Fruit fly (Drosophila melanogaster) whole organism, pupa: ENCODE results near the gene CG32756.
A peak's percentile ranks its signal among the peaks of the same experiment; 100 is the strongest.

ENCODE experiments used
- CG10348 ChIP-seq: fragments of 200-800 bp; sonication (Bioruptor generic); IDR thresholded peaks from 2 replicates; pipeline ENCODE4 v1.3.6; 2022; ENCODE audit warnings: missing biosample characterization, missing genetic modification characterization
- CG12605 ChIP-seq: fragments of 200-800 bp; sonication (Bioruptor generic); IDR thresholded peaks from 2 replicates; pipeline ENCODE4 v1.3.6; 2022; ENCODE audit warnings: missing biosample characterization, missing genetic modification characterization
- CG13204 ChIP-seq: fragments of 200-800 bp; sonication (Bioruptor generic); optimal IDR thresholded peaks from 2 replicates; lab custom pipeline; 2018; ENCODE audit warnings: missing biosample characterization, mild to moderate bottlenecking, missing genetic modification characterization, moderate library complexity
- CG14655 ChIP-seq: fragments of 200-800 bp; sonication (Bioruptor generic); optimal IDR thresholded peaks from 3 replicates; lab custom pipeline; 2017; ENCODE audit warnings: mild to moderate bottlenecking, missing biosample characterization, missing genetic modification reagents, missing genetic modification characterization
- CG15710 ChIP-seq: fragments of 200-800 bp; sonication (Bioruptor generic); optimal IDR thresholded peaks from 2 replicates; lab custom pipeline; 2018; ENCODE audit warnings: missing biosample characterization, mild to moderate bottlenecking, missing genetic modification characterization, moderate library complexity
- CG17806 ChIP-seq: fragments of 200-800 bp; sonication (Bioruptor generic); optimal IDR thresholded peaks from 2 replicates; lab custom pipeline; 2018; ENCODE audit warnings: missing biosample characterization, mild to moderate bottlenecking, missing genetic modification characterization, moderate library complexity
- CG32121 ChIP-seq: fragments of 200-800 bp; sonication (Bioruptor generic); IDR thresholded peaks from 2 replicates; pipeline ENCODE4 v1.3.6; 2022; ENCODE audit warnings: missing biosample characterization, missing genetic modification characterization
- CG34367 ChIP-seq: fragments of 200-800 bp; sonication (Bioruptor generic); optimal IDR thresholded peaks from 2 replicates; lab custom pipeline; 2018; ENCODE audit warnings: missing biosample characterization, mild to moderate bottlenecking, missing genetic modification characterization
- CG4496 ChIP-seq: fragments of 200-800 bp; sonication (Bioruptor generic); IDR thresholded peaks from 3 replicates; pipeline ENCODE4 v1.3.6; 2022; ENCODE audit warnings: missing biosample characterization, missing genetic modification characterization
- CG8159 ChIP-seq: fragments of 200-800 bp; sonication (Bioruptor generic); optimal IDR thresholded peaks from 3 replicates; lab custom pipeline; 2018; ENCODE audit warnings: missing biosample characterization, mild to moderate bottlenecking, missing genetic modification characterization, moderate library complexity
- CG8301 ChIP-seq: fragments of 200-800 bp; sonication (Bioruptor generic); optimal IDR thresholded peaks from 2 replicates; lab custom pipeline; 2018; ENCODE audit warnings: missing biosample characterization, mild to moderate bottlenecking, missing genetic modification characterization
- CG9948 ChIP-seq: fragments of 200-800 bp; sonication (Bioruptor generic); optimal IDR thresholded peaks from 2 replicates; lab custom pipeline; 2018; ENCODE audit warnings: missing biosample characterization, mild to moderate bottlenecking, missing genetic modification characterization, moderate library complexity
- D1 ChIP-seq: fragments of 200-800 bp; sonication (Bioruptor generic); optimal IDR thresholded peaks from 2 replicates; lab custom pipeline; 2018; ENCODE audit warnings: missing biosample characterization, mild to moderate bottlenecking, missing genetic modification characterization, moderate library complexity
- EcR ChIP-seq: fragments of 200-800 bp; sonication (Bioruptor generic); optimal IDR thresholded peaks from 3 replicates; lab custom pipeline; 2019; ENCODE audit warnings: missing biosample characterization, missing genetic modification characterization, mild to moderate bottlenecking, moderate library complexity, missing genetic modification reagents
- Ets98B ChIP-seq: fragments of 200-800 bp; sonication (Bioruptor generic); IDR thresholded peaks from 2 replicates; pipeline ENCODE4 v1.3.6; 2022; ENCODE audit warnings: missing biosample characterization, missing genetic modification characterization
- Pif1A ChIP-seq: fragments of 200-800 bp; sonication (Bioruptor generic); optimal IDR thresholded peaks from 3 replicates; lab custom pipeline; 2016; ENCODE audit warnings: missing biosample characterization, missing genetic modification characterization
- Pif1B ChIP-seq: fragments of 200-800 bp; sonication (Bioruptor generic); optimal IDR thresholded peaks from 3 replicates; lab custom pipeline; 2016; ENCODE audit warnings: missing biosample characterization, missing genetic modification characterization
- Snoo ChIP-seq: fragments of 200-800 bp; sonication (Bioruptor generic); optimal IDR thresholded peaks from 3 replicates; lab custom pipeline; 2017; ENCODE audit warnings: missing biosample characterization, mild to moderate bottlenecking, missing genetic modification characterization, inconsistent platforms
- fd96Ca ChIP-seq: fragments of 200-800 bp; sonication (Bioruptor generic); IDR thresholded peaks from 3 replicates; pipeline ENCODE4 v1.3.6; 2022; ENCODE audit warnings: missing biosample characterization, missing genetic modification characterization
- gl ChIP-seq: fragments of 200-800 bp; sonication (Bioruptor generic); optimal IDR thresholded peaks from 2 replicates; lab custom pipeline; 2018; ENCODE audit warnings: missing biosample characterization, mild to moderate bottlenecking, missing genetic modification characterization
- rn ChIP-seq: fragments of 200-800 bp; sonication (Bioruptor generic); IDR thresholded peaks from 2 replicates; pipeline ENCODE4 v1.3.6; 2022; ENCODE audit warnings: missing biosample characterization, missing genetic modification characterization

CG32756 gene

DNA sequence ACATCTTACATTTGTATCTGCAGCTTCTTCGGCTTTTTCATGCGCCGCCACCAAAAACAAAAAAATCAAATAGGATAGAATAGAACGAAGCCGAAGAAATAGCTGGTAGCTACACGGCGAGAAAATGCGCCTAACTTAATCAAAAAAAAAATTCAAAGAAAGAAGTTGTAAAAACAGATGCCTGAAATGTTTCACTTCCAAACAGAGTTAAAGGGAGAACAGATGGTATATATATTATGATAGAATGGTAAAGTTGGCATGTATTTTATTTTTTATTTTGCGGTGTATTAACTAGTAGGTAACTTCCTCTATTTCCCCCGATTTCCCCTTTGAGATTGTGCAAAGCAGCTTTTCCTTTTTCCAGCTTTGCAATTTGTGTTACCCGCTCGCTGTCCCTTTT, 21.1 kb upstream of the CG32756 start:
- no peak for TF ChIP-seq CG15710 (tag; lab: Kevin White, UChicago)
- TF ChIP-seq EcR = no peak
- TF ChIP-seq Pif1B = peak; percentile 64
- 0 out of 2 replicates have a peak, but pooled peaks have one; percentile 33 for TF ChIP-seq rn (GFP tag; lab: Robert Waterston, UW)
- no peak for TF ChIP-seq CG13204 (GFP tag; lab: Kevin White, UChicago)
- TF ChIP-seq CG4496 (GFP tag; lab: Robert Waterston, UW) = peak; percentile 82
- peak; percentile 31 for TF ChIP-seq D1 (tag; lab: Kevin White, UChicago)
- TF ChIP-seq CG14655 = peak; percentile 91
- peak; percentile 37 for TF ChIP-seq CG34367 (tag; lab: Kevin White, UChicago)
- peak; percentile 26 for TF ChIP-seq CG8159 (tag; lab: Kevin White, UChicago)
- peak; percentile 65 for TF ChIP-seq Ets98B (GFP tag; lab: Robert Waterston, UW)
- TF ChIP-seq CG10348 (GFP tag; lab: Robert Waterston, UW) = no peak
- no peak for TF ChIP-seq Snoo
- TF ChIP-seq CG17806 (tag; lab: Kevin White, UChicago) = peak; percentile 42
- peak; percentile 84 for TF ChIP-seq CG8301 (tag; lab: Kevin White, UChicago)
- TF ChIP-seq CG32121 (GFP tag; lab: Robert Waterston, UW) = 0 out of 2 replicates have a peak, but pooled peaks have one; percentile 14
- peak; percentile 54 for TF ChIP-seq Pif1A
- TF ChIP-seq CG9948 (tag; lab: Kevin White, UChicago) = peak; percentile 59
- TF ChIP-seq gl (tag; lab: Kevin White, UChicago) = no peak
- TF ChIP-seq CG12605 (GFP tag; lab: Robert Waterston, UW) = peak; percentile 67
- TF ChIP-seq fd96Ca (GFP tag; lab: Robert Waterston, UW) = peak; percentile 59; the same call in 2 of the 3 replicates

DNA sequence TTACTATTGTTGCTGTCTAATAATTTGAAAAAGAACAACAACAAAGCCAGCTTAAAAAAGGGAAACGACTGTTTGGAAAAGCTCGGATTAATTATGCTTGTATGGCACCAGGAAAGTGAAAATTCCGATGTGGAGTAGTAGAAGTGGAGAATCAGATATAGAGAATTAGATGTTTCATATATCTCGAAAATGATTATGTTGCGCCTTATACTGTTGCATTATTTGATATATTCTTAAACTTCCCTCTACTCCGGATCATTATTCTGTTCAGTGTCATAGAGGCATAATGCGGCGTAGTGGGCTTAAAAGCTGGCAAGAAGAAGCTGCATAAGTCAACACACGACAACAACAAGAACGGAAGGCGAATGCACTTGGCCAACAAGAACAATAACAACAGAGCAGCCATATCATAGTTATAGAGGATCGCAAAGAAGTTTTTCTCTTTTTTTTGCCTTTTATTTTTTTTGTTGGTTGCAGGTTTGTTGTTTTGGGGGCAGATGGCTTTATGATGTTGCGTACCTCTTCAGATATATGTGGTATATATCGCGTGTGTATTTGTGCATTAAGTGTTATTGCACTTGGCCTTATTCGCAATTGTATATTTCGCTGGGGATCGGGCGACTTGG, 19.6 kb upstream of the CG32756 start:
- no peak for TF ChIP-seq CG10348 (GFP tag; lab: Robert Waterston, UW)
- TF ChIP-seq CG15710 (tag; lab: Kevin White, UChicago) = peak; percentile 84
- peak; percentile 64 for TF ChIP-seq gl (tag; lab: Kevin White, UChicago)
- TF ChIP-seq Ets98B (GFP tag; lab: Robert Waterston, UW) = peak; percentile 87
- peak; percentile 91 for TF ChIP-seq CG12605 (GFP tag; lab: Robert Waterston, UW)
- TF ChIP-seq fd96Ca (GFP tag; lab: Robert Waterston, UW) = peak; percentile 84
- TF ChIP-seq Pif1A = peak; percentile 74
- TF ChIP-seq CG8301 (tag; lab: Kevin White, UChicago) = peak; percentile 92
- peak; percentile 16 for TF ChIP-seq CG13204 (GFP tag; lab: Kevin White, UChicago)
- peak; percentile 84 for TF ChIP-seq CG34367 (tag; lab: Kevin White, UChicago)
- peak; percentile 57 for TF ChIP-seq Snoo
- peak; percentile 89 for TF ChIP-seq EcR
- peak; percentile 94 for TF ChIP-seq CG14655
- TF ChIP-seq rn (GFP tag; lab: Robert Waterston, UW) = peak; percentile 75
- peak; percentile 81 for TF ChIP-seq CG9948 (tag; lab: Kevin White, UChicago)
- TF ChIP-seq CG8159 (tag; lab: Kevin White, UChicago) = peak; percentile 85
- TF ChIP-seq CG4496 (GFP tag; lab: Robert Waterston, UW) = peak; percentile 93
- TF ChIP-seq D1 (tag; lab: Kevin White, UChicago) = peak; percentile 46
- TF ChIP-seq Pif1B = peak; percentile 79
- peak; percentile 97 for TF ChIP-seq CG17806 (tag; lab: Kevin White, UChicago)
- TF ChIP-seq CG32121 (GFP tag; lab: Robert Waterston, UW) = peak; percentile 49; the same call in 1 of the 2 replicates
- TF ChIP-seq, all 21 proteins: peak for 20

DNA sequence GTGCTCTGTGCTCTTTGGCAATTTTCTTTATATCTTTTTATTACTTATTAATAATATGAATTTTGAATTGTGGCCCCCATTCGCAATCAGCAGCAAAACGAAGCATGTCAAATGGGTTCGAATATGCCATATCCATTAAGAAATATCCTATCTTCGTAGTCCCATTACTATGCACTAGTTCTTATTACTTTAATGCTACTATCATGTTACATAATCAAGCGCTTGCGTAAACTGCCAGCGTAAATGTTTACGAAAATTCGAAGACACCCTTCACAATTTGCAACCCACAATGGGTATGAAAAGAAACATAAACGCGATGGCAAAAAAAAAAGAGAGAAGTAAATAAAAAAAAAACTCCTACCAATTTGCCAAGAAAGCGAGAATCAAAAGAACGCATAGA, 18.8 kb upstream of the CG32756 start:
- TF ChIP-seq CG9948 (tag; lab: Kevin White, UChicago) (peak; percentile 75), fd96Ca (GFP tag; lab: Robert Waterston, UW) (peak; percentile 84), CG12605 (GFP tag; lab: Robert Waterston, UW) (peak; percentile 74), Snoo (no peak), CG32121 (GFP tag; lab: Robert Waterston, UW) (peak; percentile 49; the same call in 1 of the 2 replicates), CG17806 (tag; lab: Kevin White, UChicago) (peak; percentile 73), Ets98B (GFP tag; lab: Robert Waterston, UW) (peak; percentile 70), CG15710 (tag; lab: Kevin White, UChicago) (peak; percentile 62), CG14655 (peak; percentile 77), Pif1A (peak; percentile 53), CG34367 (tag; lab: Kevin White, UChicago) (peak; percentile 76), Pif1B (peak; percentile 57), CG4496 (GFP tag; lab: Robert Waterston, UW) (peak; percentile 70; the same call in 2 of the 3 replicates), D1 (tag; lab: Kevin White, UChicago) (no peak), gl (tag; lab: Kevin White, UChicago) (peak; percentile 28), CG13204 (GFP tag; lab: Kevin White, UChicago) (no peak), rn (GFP tag; lab: Robert Waterston, UW) (no peak), CG8159 (tag; lab: Kevin White, UChicago) (peak; percentile 65), CG8301 (tag; lab: Kevin White, UChicago) (peak; percentile 72)

DNA sequence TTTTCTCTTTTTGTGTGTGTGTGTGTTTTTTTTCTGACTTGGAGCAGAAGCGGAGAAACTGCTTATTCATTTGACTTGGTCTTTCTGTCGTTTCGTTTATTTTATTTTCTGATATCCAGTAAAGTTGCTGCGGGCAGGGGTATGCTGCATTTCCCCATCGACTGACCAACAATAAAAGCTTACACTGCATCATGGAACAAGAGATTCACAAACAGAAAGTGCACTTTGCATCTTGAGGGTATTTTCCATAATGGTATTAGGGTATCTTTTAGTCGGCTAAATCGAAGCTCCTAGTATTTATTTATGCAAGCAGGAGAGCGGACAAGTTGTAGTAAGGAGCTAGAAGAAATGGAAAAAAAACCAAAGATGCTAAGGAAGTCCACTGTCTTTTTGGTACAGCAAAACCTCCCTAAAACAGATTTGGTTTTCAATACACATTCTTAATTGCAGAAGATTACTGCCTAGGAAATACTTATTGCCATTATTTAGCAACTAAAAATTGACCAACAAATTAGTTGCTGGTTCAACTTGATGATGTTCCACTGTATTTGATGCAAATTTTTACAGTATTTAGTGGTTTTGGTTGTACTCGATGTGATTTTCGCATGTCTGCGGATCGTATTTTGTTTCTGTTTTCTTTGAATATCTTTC, 13.0 kb upstream of the CG32756 start:
- TF ChIP-seq CG34367 (tag; lab: Kevin White, UChicago) (peak; percentile 67), CG12605 (GFP tag; lab: Robert Waterston, UW) (peak; percentile 77), EcR (no peak), Snoo (peak; percentile 49), CG9948 (tag; lab: Kevin White, UChicago) (peak; percentile 63), CG15710 (tag; lab: Kevin White, UChicago) (peak; percentile 70), CG17806 (tag; lab: Kevin White, UChicago) (peak; percentile 67), CG8159 (tag; lab: Kevin White, UChicago) (peak; percentile 64), CG10348 (GFP tag; lab: Robert Waterston, UW) (0 out of 2 replicates have a peak, but pooled peaks have one; percentile 6), CG4496 (GFP tag; lab: Robert Waterston, UW) (peak; percentile 91; the same call in 2 of the 3 replicates), Ets98B (GFP tag; lab: Robert Waterston, UW) (peak; percentile 88), Pif1A (peak; percentile 85), CG32121 (GFP tag; lab: Robert Waterston, UW) (peak; percentile 65), CG13204 (GFP tag; lab: Kevin White, UChicago) (no peak), Pif1B (peak; percentile 87), D1 (tag; lab: Kevin White, UChicago) (no peak), gl (tag; lab: Kevin White, UChicago) (peak; percentile 59), fd96Ca (GFP tag; lab: Robert Waterston, UW) (peak; percentile 90), CG8301 (tag; lab: Kevin White, UChicago) (peak; percentile 90), rn (GFP tag; lab: Robert Waterston, UW) (peak; percentile 49), CG14655 (peak; percentile 87)
